Worm (Caenorhabditis elegans): Measurements from ENCODE around the gene Y48G9A.11.

DNA sequence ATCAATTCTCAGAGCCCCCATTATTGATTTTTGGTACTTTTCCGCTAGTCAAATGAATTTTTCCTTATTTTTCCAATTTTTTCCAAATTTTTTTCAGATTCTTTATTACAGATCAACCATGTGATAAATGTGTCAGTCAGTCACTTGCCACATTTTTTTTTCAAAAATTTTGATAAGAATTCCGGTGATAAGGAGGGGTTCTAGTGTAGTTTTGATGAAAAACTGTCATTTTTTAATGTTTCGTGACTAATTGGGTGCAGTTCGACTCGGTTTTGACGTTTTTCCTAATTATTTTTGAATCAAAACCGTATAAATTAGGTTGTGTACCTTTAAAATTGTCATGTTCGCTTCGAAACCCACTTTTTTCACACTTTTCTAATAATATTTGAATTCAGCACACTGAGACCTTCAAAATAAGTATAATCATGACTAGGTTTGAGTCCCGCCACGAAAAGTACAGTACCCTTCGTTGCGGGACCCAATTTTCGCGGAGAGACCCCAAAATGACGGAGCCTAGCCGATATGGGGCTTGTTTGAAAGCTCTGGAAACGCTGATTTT, 16.8 kb downstream of the Y48G9A.11 start:
- TF ChIP-seq lin-13 (tag; optimal IDR thresholded peaks at IDR 0.05), result no peak
- no peak for TF ChIP-seq zip-8 (tag; optimal IDR thresholded peaks at IDR 0.05)
- no peak for TF ChIP-seq ztf-11 (tag; optimal IDR thresholded peaks at IDR 0.05)
- TF ChIP-seq drap-1 (GFP tag; optimal IDR thresholded peaks at IDR 0.05), result no peak
- no peak for TF ChIP-seq snpc-4 (tag; optimal IDR thresholded peaks at IDR 0.05)
- no peak for TF ChIP-seq pha-4 (tag; optimal IDR thresholded peaks at IDR 0.05)
- TF ChIP-seq unc-62 (GFP tag; optimal IDR thresholded peaks at IDR 0.05), result no peak
- TF ChIP-seq unc-120 (tag; optimal IDR thresholded peaks at IDR 0.05; ENCODE audit: poor library complexity, severe bottlenecking), result no peak
- no peak for TF ChIP-seq nhr-76 (tag; optimal IDR thresholded peaks at IDR 0.05)
- no peak for TF ChIP-seq elt-1 (tag; optimal IDR thresholded peaks at IDR 0.05; ENCODE audit: borderline replicate concordance, insufficient read depth)
- no peak for TF ChIP-seq blmp-1 (tag; optimal IDR thresholded peaks at IDR 0.05)
- no peak for TF ChIP-seq hlh-1 (tag; optimal IDR thresholded peaks at IDR 0.05)
- no peak for TF ChIP-seq elt-3 (tag; optimal IDR thresholded peaks at IDR 0.05)
- no peak for TF ChIP-seq nhr-28 (tag; optimal IDR thresholded peaks at IDR 0.05)

Measured in whole organism, mixed stage, embryonic.